Worm (Caenorhabditis elegans) whole organism, mixed stage, embryonic: ENCODE results near the gene T19C3.5.

Experiments
- lin-13 ChIP-seq: fragments of 150-350 bp; optimal IDR thresholded peaks from 2 replicates; lab custom pipeline; 2014; ENCODE audit warnings: missing biosample characterization, missing genetic modification characterization
- nhr-28 ChIP-seq: fragments of 150-350 bp; optimal IDR thresholded peaks from 2 replicates; lab custom pipeline; 2014; ENCODE audit warnings: missing biosample characterization, missing genetic modification characterization
- sem-2 ChIP-seq: fragments of 200-800 bp; sonication (Bioruptor generic); optimal IDR thresholded peaks from 2 replicates; lab custom pipeline; 2018; ENCODE audit warnings: mild to moderate bottlenecking, missing genetic modification characterization, missing compliant biosample characterization

DNA sequence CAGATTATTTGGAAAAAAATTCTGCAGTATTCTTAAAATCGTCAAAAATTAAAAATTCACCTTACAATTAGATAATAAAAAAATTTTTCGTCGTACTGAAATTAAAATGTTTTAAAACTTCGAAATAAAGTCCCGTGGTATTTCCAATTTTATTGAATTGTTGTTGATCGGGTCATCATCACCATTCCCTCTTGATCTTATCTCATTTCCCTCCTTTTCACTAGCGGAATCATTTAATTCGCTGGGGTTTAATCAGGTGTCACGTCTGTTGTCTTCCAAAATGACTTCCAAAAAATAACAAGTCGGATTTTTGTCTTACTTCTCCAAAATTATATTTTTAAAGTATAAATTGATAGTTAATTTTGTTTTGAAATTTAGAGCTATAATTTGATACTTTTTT lies 28.9 kb upstream of the T19C3.5 start:
- TF ChIP-seq nhr-28 (tag; lab: Kevin White, UChicago) (no peak), sem-2 (no peak), lin-13 (tag; lab: Kevin White, UChicago) (no peak)
